Worm (Caenorhabditis elegans): ENCODE results near the gene F55A11.11.

Gene F55A11.11

ce11 chrV:11782809-11783440 is at the start of gene F55A11.11 (continued):
- TF ChIP-seq daf-16 (GFP tag; optimal IDR thresholded peaks at IDR 0.05): peak; percentile 77 to 97
- peak; percentile 71 for TF ChIP-seq daf-16 (tag; optimal IDR thresholded peaks at IDR 0.05)
- peak; percentile 99 for TF ChIP-seq egl-43 (GFP tag; IDR thresholded peaks at IDR 0.05)
- TF ChIP-seq nhr-77 (tag; optimal IDR thresholded peaks at IDR 0.05): peak; percentile 12
- peak; percentile 60 for TF ChIP-seq nhr-25 (tag; optimal IDR thresholded peaks at IDR 0.05; ENCODE audit: borderline replicate concordance, insufficient read depth)
- peak; percentile 98; the same call in 1 of the 2 replicates for TF ChIP-seq dmd-8 (GFP tag; IDR thresholded peaks at IDR 0.05)
- peak; percentile 73 for TF ChIP-seq hlh-11 (tag; optimal IDR thresholded peaks at IDR 0.05)
- no peak for TF ChIP-seq ceh-82 (tag; optimal IDR thresholded peaks at IDR 0.05)
- TF ChIP-seq dmd-9 (GFP tag; IDR thresholded peaks at IDR 0.05): peak; percentile 76
- peak; percentile 98 for TF ChIP-seq F44E2.7 (GFP tag; IDR thresholded peaks at IDR 0.05)
- peak; percentile 75 for TF ChIP-seq dmd-6 (GFP tag; IDR thresholded peaks at IDR 0.05)
- TF ChIP-seq ztf-7 (tag; optimal IDR thresholded peaks at IDR 0.05): peak; percentile 87
- no peak for TF ChIP-seq zag-1 (tag; optimal IDR thresholded peaks at IDR 0.05)
- peak; percentile 94 for TF ChIP-seq tra-1 (GFP tag; IDR thresholded peaks at IDR 0.05)
- TF ChIP-seq zfp-2 (tag; optimal IDR thresholded peaks at IDR 0.05): peak; percentile 66
- TF ChIP-seq nhr-102 (tag; optimal IDR thresholded peaks at IDR 0.05): peak; percentile 82
- peak; percentile 97 for TF ChIP-seq nhr-41 (GFP tag; IDR thresholded peaks at IDR 0.05)
- TF ChIP-seq ama-1 (optimal IDR thresholded peaks at IDR 0.05): peak; percentile 65
- TF ChIP-seq ces-1 (GFP tag; optimal IDR thresholded peaks at IDR 0.05): no peak
- TF ChIP-seq fos-1 (tag; optimal IDR thresholded peaks at IDR 0.05): no peak
- TF ChIP-seq lir-3 (tag; optimal IDR thresholded peaks at IDR 0.05): peak; percentile 83
- TF ChIP-seq aha-1 (tag): peak; percentile 99
- peak; percentile 91 for TF ChIP-seq ZK337.2 (GFP tag; IDR thresholded peaks at IDR 0.05)
- TF ChIP-seq lim-7 (GFP tag; IDR thresholded peaks at IDR 0.05): peak; percentile 97
- TF ChIP-seq lin-38 (GFP tag; IDR thresholded peaks at IDR 0.05): peak; percentile 87
- TF ChIP-seq duxl-1 (tag; optimal IDR thresholded peaks at IDR 0.05; ENCODE audit: poor library complexity): peak; percentile 84
- peak; percentile 64 for TF ChIP-seq hlh-30 (tag; optimal IDR thresholded peaks at IDR 0.05; ENCODE audit: insufficient read depth)
- no peak for TF ChIP-seq nhr-10 (tag; optimal IDR thresholded peaks at IDR 0.05)
- TF ChIP-seq zfp-3 (GFP tag; conservative IDR thresholded peaks at IDR 0.05): peak; percentile 86
- peak; percentile 92 for TF ChIP-seq ceh-44 (GFP tag; IDR thresholded peaks at IDR 0.05)
- TF ChIP-seq ZK546.5 (tag; optimal IDR thresholded peaks at IDR 0.05): no peak
- peak; percentile 87 for TF ChIP-seq F49E8.2 (tag; optimal IDR thresholded peaks at IDR 0.05; ENCODE audit: borderline replicate concordance)
- TF ChIP-seq hif-1 (tag; optimal IDR thresholded peaks at IDR 0.05): peak; percentile 57 to 80
- peak; percentile 87 for TF ChIP-seq mxl-3 (GFP tag; optimal IDR thresholded peaks at IDR 0.05)
- TF ChIP-seq lin-39 (tag; optimal IDR thresholded peaks at IDR 0.05): no peak
- peak in 1 of 2 experiments; percentile 79 for TF ChIP-seq lsy-2 (tag; optimal IDR thresholded peaks at IDR 0.05)
- TF ChIP-seq madf-5 (GFP tag; IDR thresholded peaks at IDR 0.05): peak; percentile 90 to 91
- TF ChIP-seq lin-1 (GFP tag; IDR thresholded peaks at IDR 0.05): peak; percentile 95
- peak; percentile 96 for TF ChIP-seq vab-7 (GFP tag; IDR thresholded peaks at IDR 0.05)
- TF ChIP-seq spr-3 (GFP tag; optimal IDR thresholded peaks at IDR 0.05): peak; percentile 79
- no peak for TF ChIP-seq tag-97 (GFP tag; IDR thresholded peaks at IDR 0.05)
- TF ChIP-seq mdl-1 (tag; optimal IDR thresholded peaks at IDR 0.05): peak; percentile 6 to 33
- TF ChIP-seq snpc-4 (tag; optimal IDR thresholded peaks at IDR 0.05): no peak
- TF ChIP-seq R02D3.7 (tag; optimal IDR thresholded peaks at IDR 0.05): peak; percentile 38
- TF ChIP-seq nhr-28 (tag; optimal IDR thresholded peaks at IDR 0.05): peak; percentile 50
- peak; percentile 80 for TF ChIP-seq mes-2 (tag; optimal IDR thresholded peaks at IDR 0.05; ENCODE audit: poor library complexity, severe bottlenecking)
- no peak for TF ChIP-seq cey-2 (tag; optimal IDR thresholded peaks at IDR 0.05; ENCODE audit: borderline replicate concordance, insufficient read depth)
- TF ChIP-seq gei-8 (GFP tag; optimal IDR thresholded peaks at IDR 0.05): peak; percentile 95
- TF ChIP-seq Y75B8A.6 (GFP tag; IDR thresholded peaks at IDR 0.05): peak; percentile 82
- peak; percentile 90 for TF ChIP-seq nhr-111 (GFP tag; optimal IDR thresholded peaks at IDR 0.05)
